Worm (Caenorhabditis elegans): ENCODE data around the gene spp-7.

The spp-7 gene

ce11 chrIV:5367899-5368298 lies 47.7 kb downstream of the spp-7 start:
- TF ChIP-seq bed-2 (GFP tag; IDR thresholded peaks at IDR 0.05) (no peak), nhr-90 (tag; optimal IDR thresholded peaks at IDR 0.05) (no peak), F57C9.4 (tag; optimal IDR thresholded peaks at IDR 0.05) (no peak), nhr-179 (tag; optimal IDR thresholded peaks at IDR 0.05) (no peak), nhr-80 (tag; optimal IDR thresholded peaks at IDR 0.05) (no peak), Y56A3A.18 (GFP tag; IDR thresholded peaks at IDR 0.05) (no peak), ccch-3 (GFP tag; optimal IDR thresholded peaks at IDR 0.05) (no peak), rec-8 (tag; optimal IDR thresholded peaks at IDR 0.05) (no peak), snpc-3.4 (tag; optimal IDR thresholded peaks at IDR 0.05) (no peak), B0261.1 (tag; optimal IDR thresholded peaks at IDR 0.05) (no peak), rcor-1 (GFP tag; IDR thresholded peaks at IDR 0.05) (no peak), xnd-1 (tag; optimal IDR thresholded peaks at IDR 0.05) (no peak), nhr-120 (GFP tag; IDR thresholded peaks at IDR 0.05) (no peak), lin-40 (tag; optimal IDR thresholded peaks at IDR 0.05) (no peak), F52B5.7 (tag; optimal IDR thresholded peaks at IDR 0.05) (no peak), ceh-100 (GFP tag; IDR thresholded peaks at IDR 0.05) (no peak)

- TF ChIP-seq hmg-1.2 (GFP tag; IDR thresholded peaks at IDR 0.05) (no peak), lir-1 (GFP tag; conservative IDR thresholded peaks at IDR 0.05) (no peak), unc-130 (GFP tag; optimal IDR thresholded peaks at IDR 0.05) (no peak), athp-1 (tag; optimal IDR thresholded peaks at IDR 0.05) (peak; percentile 30), Y67H2A.10 (GFP tag; conservative IDR thresholded peaks at IDR 0.05) (no peak), lag-1 (GFP tag; IDR thresholded peaks at IDR 0.05) (no peak), nhr-27 (tag; optimal IDR thresholded peaks at IDR 0.05) (no peak), die-1 (tag; optimal IDR thresholded peaks at IDR 0.05) (no peak), snpc-4 (GFP tag; optimal IDR thresholded peaks at IDR 0.05) (no peak), snpc-4 (tag; optimal IDR thresholded peaks at IDR 0.05) (peak in 1 of 4 experiments; percentile 66)
These were observed 49.0 kb downstream of the spp-7 start, which contains the start of gene sand-1 for ce11 chrIV:5366567-5366966. sand-1 (plus strand) TSS chrIV:5366867.

- TF ChIP-seq die-1 (tag; optimal IDR thresholded peaks at IDR 0.05) = no peak
- TF ChIP-seq lin-40 (tag; optimal IDR thresholded peaks at IDR 0.05) = peak; percentile 51
- TF ChIP-seq hmg-20 (GFP tag; IDR thresholded peaks at IDR 0.05) = no peak
- peak; percentile 24 for TF ChIP-seq K12H6.12 (tag; optimal IDR thresholded peaks at IDR 0.05)
- TF ChIP-seq madf-3 (GFP tag; IDR thresholded peaks at IDR 0.05) = no peak
- no peak for TF ChIP-seq ama-1 (optimal IDR thresholded peaks at IDR 0.05)
- no peak for TF ChIP-seq ama-1 (GFP tag; optimal IDR thresholded peaks at IDR 0.05)
- no peak for TF ChIP-seq egrh-3 (GFP tag; IDR thresholded peaks at IDR 0.05)
- peak in 1 of 2 experiments; percentile 9 for TF ChIP-seq let-607 (tag; optimal IDR thresholded peaks at IDR 0.05)
- no peak for TF ChIP-seq sea-2 (GFP tag; IDR thresholded peaks at IDR 0.05)
- TF ChIP-seq tbp1 (GFP tag; optimal IDR thresholded peaks at IDR 0.05) = peak; percentile 56
- peak; percentile 86 for TF ChIP-seq attf-5 (GFP tag; optimal IDR thresholded peaks at IDR 0.05)
- TF ChIP-seq ztf-18 (tag; optimal IDR thresholded peaks at IDR 0.05) = peak; percentile 39
- no peak for TF ChIP-seq zim-3 (tag; optimal IDR thresholded peaks at IDR 0.05)
- no peak for TF ChIP-seq F49E8.2 (tag; optimal IDR thresholded peaks at IDR 0.05; ENCODE audit: insufficient read depth)
- peak; percentile 64 for TF ChIP-seq athp-1 (tag; optimal IDR thresholded peaks at IDR 0.05)
- peak; percentile 55; the same call in 1 of the 2 replicates for TF ChIP-seq ekl-4 (GFP tag; IDR thresholded peaks at IDR 0.05)
- TF ChIP-seq ZK185.1 (tag; optimal IDR thresholded peaks at IDR 0.05; ENCODE audit: poor library complexity, severe bottlenecking) = peak; percentile 88
- peak; percentile 15 for TF ChIP-seq tlf-1 (GFP tag; optimal IDR thresholded peaks at IDR 0.05)
- no peak for TF ChIP-seq F22D6.2 (tag; optimal IDR thresholded peaks at IDR 0.05)
- TF ChIP-seq snpc-4 (GFP tag; optimal IDR thresholded peaks at IDR 0.05) = no peak
- TF ChIP-seq snpc-4 (tag; optimal IDR thresholded peaks at IDR 0.05) = peak; percentile 33 to 86 (median 68)
- peak; percentile 92 for TF ChIP-seq ceh-27 (GFP tag; optimal IDR thresholded peaks at IDR 0.05)
- peak; percentile 40; the same call in 1 of the 2 replicates for TF ChIP-seq nfyb-1 (GFP tag; IDR thresholded peaks at IDR 0.05)
- TF ChIP-seq cebp-1 (GFP tag; IDR thresholded peaks at IDR 0.05) = no peak
- TF ChIP-seq cebp-1 (tag; optimal IDR thresholded peaks at IDR 0.05) = peak; percentile 57
These were observed 51.4 kb downstream of the spp-7 start, which contains the start of the genes hda-6 and F41H10.4 for ce11 chrIV:5364135-5364609. hda-6 (minus strand) TSS chrIV:5364306. F41H10.4 (plus strand) TSS chrIV:5364559.

Data from whole organism, young adult.